Worm (Caenorhabditis elegans) whole organism, L2 larva: ENCODE measurements around the gene irld-27.
"Not testable (repeated sequence)": the region's sequence is repeated elsewhere in the genome, so short reads cannot be mapped to it uniquely, and the experiment has no call there.

ENCODE experiments used
- C34F6.9 ChIP-seq: fragments of 150-350 bp; optimal IDR thresholded peaks from 2 replicates; lab custom pipeline; 2014; ENCODE audit warnings: missing biosample characterization, missing genetic modification characterization
- R02D3.7 ChIP-seq: fragments of 150-350 bp; optimal IDR thresholded peaks from 2 replicates; lab custom pipeline; 2014; ENCODE audit warnings: missing biosample characterization, missing genetic modification characterization
- ZK546.5 ChIP-seq: sonication (generic microtip); optimal IDR thresholded peaks from 2 replicates; lab custom pipeline; 2017; ENCODE audit warnings: missing biosample characterization, missing genetic modification characterization
- alr-1 ChIP-seq: fragments of 150-350 bp; optimal IDR thresholded peaks from 2 replicates; lab custom pipeline; 2014; ENCODE audit warnings: missing biosample characterization, missing genetic modification characterization
- blmp-1 ChIP-seq: sonication (generic microtip); optimal IDR thresholded peaks from 2 replicates; lab custom pipeline; 2017; ENCODE audit warnings: missing genetic modification characterization, mild to moderate bottlenecking, missing compliant biosample characterization, antibody characterized with exemption, moderate library complexity; ENCODE audit not compliant: insufficient read depth
- ceh-16 ChIP-seq: fragments of 150-350 bp; optimal IDR thresholded peaks from 2 replicates; lab custom pipeline; 2014; ENCODE audit warnings: missing biosample characterization, missing genetic modification characterization
- dmd-4 ChIP-seq: sonication (generic microtip); optimal IDR thresholded peaks from 2 replicates; lab custom pipeline; 2017; ENCODE audit warnings: missing biosample characterization, missing genetic modification characterization
- elt-3 ChIP-seq: sonication (generic microtip); optimal IDR thresholded peaks from 2 replicates; lab custom pipeline; 2017; ENCODE audit warnings: missing biosample characterization, missing genetic modification characterization
- fos-1 ChIP-seq: fragments of 150-350 bp; optimal IDR thresholded peaks from 2 replicates; lab custom pipeline; 2014; ENCODE audit warnings: missing biosample characterization, missing genetic modification characterization
- gmeb-1 ChIP-seq: fragments of 150-350 bp; optimal IDR thresholded peaks from 2 replicates; lab custom pipeline; 2014; ENCODE audit warnings: missing biosample characterization, missing genetic modification characterization
- lin-11 ChIP-seq: fragments of 150-350 bp; sonication (generic microtip); optimal IDR thresholded peaks from 2 replicates; lab custom pipeline; 2014; ENCODE audit warnings: missing biosample characterization, missing genetic modification characterization, inconsistent platforms, mixed read lengths
- lin-13 ChIP-seq: fragments of 150-350 bp; optimal IDR thresholded peaks from 2 replicates; lab custom pipeline; 2014; ENCODE audit warnings: missing biosample characterization, missing genetic modification reagents, missing genetic modification characterization
- lin-39 ChIP-seq: fragments of 150-350 bp; optimal IDR thresholded peaks from 2 replicates; lab custom pipeline; 2014; ENCODE audit warnings: missing biosample characterization, missing genetic modification reagents, missing genetic modification characterization
- lsy-2 ChIP-seq, 2 experiments: fragments of 150-350 bp in 1 of 2; sonication (generic microtip) in 1 of 2; optimal IDR thresholded peaks; 2 replicates each; lab custom pipeline; 2014 to 2017; ENCODE audit warnings: missing biosample characterization in 2 of 2, missing genetic modification characterization in 2 of 2
- mab-5 ChIP-seq: fragments of 150-350 bp; optimal IDR thresholded peaks from 2 replicates; lab custom pipeline; 2014; ENCODE audit warnings: missing biosample characterization, missing genetic modification characterization
- mbf-1 ChIP-seq: sonication (generic microtip); optimal IDR thresholded peaks from 2 replicates; lab custom pipeline; 2017; ENCODE audit warnings: missing biosample characterization, missing genetic modification characterization
- nhr-10 ChIP-seq: sonication (generic microtip); optimal IDR thresholded peaks from 2 replicates; lab custom pipeline; 2017; ENCODE audit warnings: missing biosample characterization, missing genetic modification characterization
- nhr-11 ChIP-seq: fragments of 150-350 bp; optimal IDR thresholded peaks from 2 replicates; lab custom pipeline; 2014; ENCODE audit warnings: missing biosample characterization, missing genetic modification characterization
- nhr-12 ChIP-seq: fragments of 150-350 bp; optimal IDR thresholded peaks from 2 replicates; lab custom pipeline; 2014; ENCODE audit warnings: missing biosample characterization, missing genetic modification characterization
- nhr-21 ChIP-seq: fragments of 150-350 bp; optimal IDR thresholded peaks from 2 replicates; lab custom pipeline; 2014; ENCODE audit warnings: missing biosample characterization, missing genetic modification characterization
- nhr-23 ChIP-seq: fragments of 150-350 bp; optimal IDR thresholded peaks from 2 replicates; lab custom pipeline; 2014; ENCODE audit warnings: missing biosample characterization, missing genetic modification reagents, missing genetic modification characterization
- nhr-237 ChIP-seq: fragments of 150-350 bp; optimal IDR thresholded peaks from 2 replicates; lab custom pipeline; 2014; ENCODE audit warnings: missing biosample characterization, missing genetic modification characterization
- nhr-25 ChIP-seq: fragments of 150-350 bp; sonication (generic microtip); optimal IDR thresholded peaks from 3 replicates; lab custom pipeline; 2014; ENCODE audit warnings: missing biosample characterization, missing genetic modification characterization
- nhr-6 ChIP-seq: fragments of 150-350 bp; optimal IDR thresholded peaks from 2 replicates; lab custom pipeline; 2014; ENCODE audit warnings: missing biosample characterization, missing genetic modification characterization
- nhr-77 ChIP-seq: fragments of 150-350 bp; optimal IDR thresholded peaks from 2 replicates; lab custom pipeline; 2014; ENCODE audit warnings: missing biosample characterization, missing genetic modification characterization
- peb-1 ChIP-seq: fragments of 150-350 bp; optimal IDR thresholded peaks from 2 replicates; lab custom pipeline; 2014; ENCODE audit warnings: missing biosample characterization, missing genetic modification characterization
- sem-4 ChIP-seq: fragments of 150-350 bp; optimal IDR thresholded peaks from 2 replicates; lab custom pipeline; 2014; ENCODE audit warnings: missing biosample characterization, missing genetic modification reagents, missing genetic modification characterization
- sma-9 ChIP-seq, 2 experiments: fragments of 150-350 bp in 1 of 2; sonication (generic microtip) in 1 of 2; optimal IDR thresholded peaks; 2 replicates each; lab custom pipeline; 2014 to 2016; ENCODE audit warnings: missing genetic modification characterization in 2 of 2, mild to moderate bottlenecking in 1 of 2, missing biosample characterization in 1 of 2, missing compliant biosample characterization in 1 of 2, missing genetic modification reagents in 1 of 2, moderate library complexity in 1 of 2
- unc-55 ChIP-seq: fragments of 150-350 bp; sonication (generic microtip); optimal IDR thresholded peaks from 3 replicates; lab custom pipeline; 2014; ENCODE audit warnings: missing biosample characterization, missing genetic modification reagents, missing genetic modification characterization
- ztf-1 ChIP-seq: fragments of 200-800 bp; sonication (Bioruptor generic); conservative IDR thresholded peaks from 2 replicates; pipeline ENCODE4 v1.3.6; 2022; ENCODE audit warnings: missing genetic modification characterization, missing compliant biosample characterization
- ztf-11 ChIP-seq: sonication (generic microtip); optimal IDR thresholded peaks from 2 replicates; lab custom pipeline; 2017; ENCODE audit warnings: missing biosample characterization, missing genetic modification characterization
- ztf-4 ChIP-seq: fragments of 150-350 bp; optimal IDR thresholded peaks from 2 replicates; lab custom pipeline; 2014; ENCODE audit warnings: missing biosample characterization, missing genetic modification characterization

irld-27 gene

ce11 chrII:3287073-3287472, 45.1 kb upstream of the irld-27 start, which contains the start of gene sri-63:
Gene sri-63 (plus strand): TSS chrII:3287373.
- TF ChIP-seq nhr-21 (tag; lab: Kevin White, UChicago), result no peak
- TF ChIP-seq nhr-10 (tag; lab: Kevin White, UChicago), result no peak
- TF ChIP-seq ceh-16, result no peak
- TF ChIP-seq gmeb-1 (tag; lab: Kevin White, UChicago), result no peak
- no peak for TF ChIP-seq nhr-6 (tag; lab: Kevin White, UChicago)
- no peak for TF ChIP-seq nhr-25
- TF ChIP-seq lin-11 (tag; lab: Kevin White, UChicago), result no peak
- TF ChIP-seq lsy-2 (tag; optimal IDR thresholded peaks at IDR 0.05; lab: Kevin White, UChicago), result no peak
- TF ChIP-seq ztf-11 (tag; lab: Kevin White, UChicago), result no peak
- TF ChIP-seq nhr-11, result no peak
- TF ChIP-seq nhr-23 (tag; lab: Kevin White, UChicago), result no peak
- no peak for TF ChIP-seq R02D3.7 (tag; lab: Kevin White, UChicago)
- no peak for TF ChIP-seq mab-5 (tag; lab: Kevin White, UChicago)
- TF ChIP-seq unc-55 (GFP tag; lab: Kevin White, UChicago), result no peak
- TF ChIP-seq nhr-77, result no peak
- TF ChIP-seq ztf-1 (GFP tag; lab: Robert Waterston, UW), result no peak

- not testable (repeated sequence) for TF ChIP-seq nhr-6, peb-1, nhr-23 (tag; lab: Kevin White, UChicago)
Observed at ce11 chrII:3290544-3290943, 41.6 kb upstream of the irld-27 start, which contains the start of gene F39E9.14. Gene F39E9.14 (minus strand): TSS chrII:3290644.

DNA sequence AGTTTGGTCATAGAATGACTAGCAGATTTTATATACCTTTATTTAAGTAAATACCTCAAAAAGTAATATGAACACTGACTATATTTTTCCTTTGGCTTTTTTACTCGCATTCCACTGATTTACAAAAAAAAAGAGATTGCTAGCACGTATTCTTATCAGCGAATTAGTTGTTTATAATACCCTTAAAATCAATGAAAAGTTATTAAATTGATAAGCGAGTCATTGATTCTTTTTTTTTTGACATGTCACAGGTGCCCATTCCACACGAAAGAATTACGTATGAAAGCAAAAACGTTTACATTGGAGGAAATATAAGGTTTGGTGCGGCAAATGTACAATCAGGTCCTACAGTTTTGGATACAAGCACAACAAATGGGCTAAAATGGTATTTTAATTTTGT, 36.9 kb upstream of the irld-27 start, which contains the start of gene btb-17:
TSS of gene btb-17 (plus strand) at position 213 of the 400 bp plus-strand sequence.
- peak; percentile 58 for TF ChIP-seq fos-1 (tag; lab: Kevin White, UChicago)
- peak; percentile 9 for TF ChIP-seq gmeb-1 (tag; lab: Kevin White, UChicago)
- TF ChIP-seq lin-11 (tag; lab: Kevin White, UChicago), result no peak
- TF ChIP-seq, all 48 proteins: peak for 2

- no peak for TF ChIP-seq R02D3.7 (tag; lab: Kevin White, UChicago)
- peak; percentile 45 for TF ChIP-seq fos-1 (tag; lab: Kevin White, UChicago)
Observed at ce11 chrII:3296644-3297043, 35.5 kb upstream of the irld-27 start, which contains the start of gene btb-16. Gene btb-16 (plus strand): TSS chrII:3296883.

ce11 chrII:3297914-3298313, 34.2 kb upstream of the irld-27 start, which contains the start of gene btb-18:
Gene btb-18 (plus strand): TSS chrII:3298214.
- TF ChIP-seq R02D3.7 (tag; lab: Kevin White, UChicago) (no peak), sma-9 (GFP tag; optimal IDR thresholded peaks at IDR 0.05; lab: Kevin White, UChicago) (no peak), sma-9 (tag; optimal IDR thresholded peaks at IDR 0.05; lab: Kevin White, UChicago) (no peak), nhr-237 (tag; lab: Kevin White, UChicago) (no peak), gmeb-1 (tag; lab: Kevin White, UChicago) (no peak), unc-55 (GFP tag; lab: Kevin White, UChicago) (no peak), mbf-1 (tag; lab: Kevin White, UChicago) (no peak), lin-39 (tag; lab: Kevin White, UChicago) (no peak), nhr-10 (tag; lab: Kevin White, UChicago) (no peak), ZK546.5 (no peak), ztf-4 (tag; lab: Kevin White, UChicago) (no peak), nhr-11 (no peak), blmp-1 (tag; lab: Kevin White, UChicago) (no peak), lin-11 (tag; lab: Kevin White, UChicago) (no peak), dmd-4 (tag; lab: Kevin White, UChicago) (no peak), lin-13 (GFP tag; lab: Kevin White, UChicago) (no peak)

DNA sequence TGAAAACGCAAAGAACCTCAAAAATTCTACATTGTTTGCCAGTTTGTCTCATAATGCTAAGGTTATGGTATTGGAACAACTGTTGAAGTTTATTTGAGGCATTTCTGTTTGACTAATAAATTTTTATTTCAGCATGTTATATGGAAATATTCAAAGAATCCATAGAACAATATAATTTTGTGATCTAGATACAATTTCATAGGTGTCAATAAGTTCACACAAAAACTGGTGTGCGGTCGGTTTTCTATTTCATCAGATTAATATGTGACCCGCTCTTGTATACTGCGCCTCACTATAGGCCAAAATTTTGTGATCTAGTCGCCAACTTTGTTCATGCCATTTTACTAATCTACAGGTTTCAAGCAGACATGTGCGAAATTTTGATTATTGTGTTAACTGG, 32.7 kb upstream of the irld-27 start, which contains the start of gene btb-22:
TSS of gene btb-22 (plus strand) at position 301 of the 400 bp plus-strand sequence.
- TF ChIP-seq lin-13 (GFP tag; lab: Kevin White, UChicago) (no peak), elt-3 (no peak), sma-9 (GFP tag; optimal IDR thresholded peaks at IDR 0.05; lab: Kevin White, UChicago) (no peak), sma-9 (tag; optimal IDR thresholded peaks at IDR 0.05; lab: Kevin White, UChicago) (no peak), mbf-1 (tag; lab: Kevin White, UChicago) (no peak), nhr-6 (tag; lab: Kevin White, UChicago) (no peak), ZK546.5 (no peak), nhr-237 (tag; lab: Kevin White, UChicago) (no peak), mab-5 (tag; lab: Kevin White, UChicago) (no peak), nhr-23 (tag; lab: Kevin White, UChicago) (no peak), ztf-1 (GFP tag; lab: Robert Waterston, UW) (no peak), C34F6.9 (no peak), dmd-4 (tag; lab: Kevin White, UChicago) (no peak), sem-4 (no peak), nhr-12 (no peak), nhr-11 (no peak), unc-55 (GFP tag; lab: Kevin White, UChicago) (no peak), alr-1 (tag; lab: Kevin White, UChicago) (no peak), lsy-2 (tag; optimal IDR thresholded peaks at IDR 0.05; lab: Kevin White, UChicago) (no peak)
